Fruit fly (Drosophila melanogaster) Kc167 (cell line): ENCODE results near the gene mirr.

Experiments used
- Myc ChIP-seq: fragments of >200 bp; optimal IDR thresholded peaks from 2 replicates; lab custom pipeline; 2017; ENCODE audit warnings: missing external identifiers
- Sin3A ChIP-seq: fragments of >200 bp; optimal IDR thresholded peaks from 2 replicates; lab custom pipeline; 2018; ENCODE audit warnings: missing external identifiers
- h ChIP-seq: fragments of >200 bp; optimal IDR thresholded peaks from 3 replicates; lab custom pipeline; 2018; ENCODE audit warnings: missing external identifiers
- insv ChIP-seq: fragments of >200 bp; optimal IDR thresholded peaks from 3 replicates; lab custom pipeline; 2018; ENCODE audit warnings: missing external identifiers
- psq ChIP-seq: fragments of >200 bp; optimal IDR thresholded peaks from 2 replicates; lab custom pipeline; 2017; ENCODE audit warnings: missing external identifiers
- ttk ChIP-seq: sonication (Bioruptor generic); optimal IDR thresholded peaks from 2 replicates; lab custom pipeline; 2017; ENCODE audit warnings: missing external identifiers

The mirr gene

DNA sequence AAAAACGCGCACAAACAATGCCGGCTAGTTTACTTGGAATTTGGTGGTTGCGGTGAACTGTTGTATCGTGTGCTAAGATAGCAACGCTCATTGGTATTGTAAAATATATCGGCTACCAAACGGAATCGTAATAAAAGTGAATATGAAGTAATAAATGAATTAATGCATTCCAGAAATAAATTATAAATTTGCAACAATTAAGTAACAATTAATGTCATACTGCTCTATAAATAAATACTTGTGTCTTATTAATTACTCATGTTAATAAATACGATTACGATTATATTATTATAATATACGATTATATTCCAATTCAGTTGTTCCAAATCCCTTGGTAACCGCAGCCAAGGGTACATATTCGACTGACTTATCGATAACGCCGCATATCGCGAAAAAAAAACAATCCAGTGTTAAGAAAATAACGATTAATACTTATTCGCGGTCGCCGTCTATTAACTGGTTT is 41.1 kb downstream of the mirr start, which contains the start of the genes SmD1 and Ptp69D:
SmD1 (minus strand) TSS at position 62 of the 463 bp plus-strand sequence.
Ptp69D (plus strand) TSS at position 396 of the 463 bp plus-strand sequence.
- no peak for TF ChIP-seq psq (lab: Kevin White, UChicago)
- no peak for TF ChIP-seq Myc
- no peak for TF ChIP-seq ttk (lab: Kevin White, UChicago)
- no peak for TF ChIP-seq insv
- no peak for TF ChIP-seq Sin3A (lab: Kevin White, UChicago)
- TF ChIP-seq h: no peak

DNA sequence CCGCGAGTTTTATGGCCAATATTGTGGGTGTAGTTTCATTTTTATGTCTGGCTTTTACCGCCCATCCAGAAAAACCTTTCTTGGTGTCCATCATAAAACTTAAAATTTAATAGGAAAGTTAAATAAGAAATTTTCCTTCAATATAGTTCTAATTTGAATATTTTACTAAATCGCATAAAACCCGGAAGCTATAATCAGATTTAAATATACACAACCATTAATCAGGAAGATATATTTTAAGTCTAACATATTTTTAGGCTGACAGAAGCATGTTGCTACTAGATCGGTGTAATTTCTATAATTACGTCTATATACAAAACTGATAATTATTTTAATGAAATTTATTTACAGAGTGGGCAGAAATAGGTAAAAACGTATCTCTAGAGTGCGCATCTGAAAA is 42.3 kb downstream of the mirr start:
- TF ChIP-seq insv (no peak), psq (lab: Kevin White, UChicago) (no peak), ttk (lab: Kevin White, UChicago) (no peak), Sin3A (lab: Kevin White, UChicago) (no peak), Myc (no peak), h (no peak)

dm6 chr3L:12741608-12742007 is 48.2 kb downstream of the mirr start, which contains the start of gene CG32112:
CG32112 (plus strand) TSS chr3L:12741718.
- TF ChIP-seq psq (lab: Kevin White, UChicago) (no peak), insv (no peak), Myc (no peak), Sin3A (lab: Kevin White, UChicago) (no peak), h (no peak), ttk (lab: Kevin White, UChicago) (no peak)

dm6 chr3L:12745121-12745770 is 51.8 kb downstream of the mirr start, which contains the start of gene CG32109:
CG32109 (plus strand) TSS chr3L:12745344.
- TF ChIP-seq Myc (no peak), h (no peak), psq (lab: Kevin White, UChicago) (no peak), Sin3A (lab: Kevin White, UChicago) (no peak), insv (no peak), ttk (lab: Kevin White, UChicago) (no peak)

- TF ChIP-seq insv: no peak
- TF ChIP-seq psq (lab: Kevin White, UChicago): no peak
- no peak for TF ChIP-seq Sin3A (lab: Kevin White, UChicago)
- TF ChIP-seq h: no peak
- no peak for TF ChIP-seq ttk (lab: Kevin White, UChicago)
- no peak for TF ChIP-seq Myc
Measured at dm6 chr3L:12746241-12746640, 52.8 kb downstream of the mirr start.

- no peak for TF ChIP-seq Sin3A (lab: Kevin White, UChicago)
- no peak for TF ChIP-seq Myc
- TF ChIP-seq h: no peak
- no peak for TF ChIP-seq psq (lab: Kevin White, UChicago)
- TF ChIP-seq ttk (lab: Kevin White, UChicago): no peak
- no peak for TF ChIP-seq insv
Measured at dm6 chr3L:12748711-12749566, 55.5 kb downstream of the mirr start.

DNA sequence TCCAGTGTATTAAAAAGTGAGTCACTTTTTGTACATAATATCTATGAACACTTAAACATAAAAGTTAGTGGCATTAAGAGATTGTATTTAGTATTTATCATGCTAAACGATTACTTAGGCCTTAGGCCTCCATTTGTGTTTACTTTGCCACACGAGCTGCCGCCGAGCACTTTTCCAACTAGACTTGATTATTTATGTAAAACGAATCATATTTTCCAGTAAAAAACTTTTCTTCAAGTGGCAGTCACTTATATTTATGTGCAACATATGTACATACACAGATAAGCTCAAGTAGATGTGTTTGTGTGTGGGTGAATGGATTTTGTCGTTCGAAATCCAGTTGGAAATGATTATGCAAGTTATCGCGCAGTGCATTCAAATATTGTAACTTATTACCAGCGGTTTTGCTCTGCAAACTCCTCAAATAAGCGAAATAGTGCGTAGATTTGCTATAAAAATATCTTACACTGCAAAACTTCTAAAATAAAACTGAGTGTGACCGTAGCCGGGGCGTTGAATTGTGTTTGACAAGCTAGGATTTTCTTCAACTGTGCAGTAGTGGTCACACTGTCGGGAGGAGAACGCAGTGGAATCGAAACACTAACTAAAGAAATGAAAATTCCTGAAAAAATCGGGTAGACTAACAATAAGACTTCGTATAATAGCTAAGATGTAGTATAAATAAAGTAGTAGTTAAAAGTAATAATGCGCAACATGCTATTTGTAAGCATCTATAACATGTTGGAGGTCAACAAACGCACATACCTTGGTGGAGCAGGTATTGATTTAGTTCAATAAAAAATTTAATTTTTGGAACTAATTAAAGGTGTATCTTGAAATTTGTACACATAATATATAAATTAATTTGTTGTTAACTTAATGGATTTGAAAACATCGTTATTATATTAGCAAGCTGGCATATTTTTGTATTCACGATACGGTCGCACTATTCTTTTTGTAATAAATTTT is 56.4 kb downstream of the mirr start, which contains the start of the genes Klc and CG10984:
Klc (minus strand) TSS at position 490 of the 969 bp plus-strand sequence.
CG10984 (plus strand) TSS at position 553 of the 969 bp plus-strand sequence.
- TF ChIP-seq insv (no peak), Myc (no peak), ttk (lab: Kevin White, UChicago) (no peak), psq (lab: Kevin White, UChicago) (no peak), Sin3A (lab: Kevin White, UChicago) (no peak), h (no peak)

DNA sequence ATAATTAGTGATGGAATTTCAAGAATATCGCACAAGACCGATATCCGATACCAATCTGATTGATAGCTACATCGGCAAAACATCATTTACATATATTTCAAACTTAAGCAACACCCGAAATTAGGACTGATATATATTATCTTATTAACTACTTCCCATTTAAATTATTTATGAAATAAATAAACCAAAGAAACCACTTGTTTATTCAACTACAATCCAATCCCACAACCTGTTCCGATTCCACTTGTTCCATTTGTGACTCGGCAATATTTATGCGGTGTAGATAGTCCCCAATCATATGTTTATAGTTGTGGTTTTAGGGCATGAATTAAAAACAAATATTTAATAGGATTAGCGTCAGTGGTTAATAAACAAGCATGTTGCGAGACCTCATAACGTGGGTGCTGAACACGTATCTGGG is 61.3 kb downstream of the mirr start, which contains the start of the genes CG10973 and Vps13D:
CG10973 (minus strand) TSS at position 6 of the 421 bp plus-strand sequence.
Vps13D (plus strand) TSS at position 281 of the 421 bp plus-strand sequence.
- no peak for TF ChIP-seq ttk (lab: Kevin White, UChicago)
- no peak for TF ChIP-seq psq (lab: Kevin White, UChicago)
- TF ChIP-seq Myc: no peak
- TF ChIP-seq insv: no peak
- no peak for TF ChIP-seq Sin3A (lab: Kevin White, UChicago)
- TF ChIP-seq h: no peak
